Worm (Caenorhabditis elegans): Measurements from ENCODE around the gene cank-26.

DNA sequence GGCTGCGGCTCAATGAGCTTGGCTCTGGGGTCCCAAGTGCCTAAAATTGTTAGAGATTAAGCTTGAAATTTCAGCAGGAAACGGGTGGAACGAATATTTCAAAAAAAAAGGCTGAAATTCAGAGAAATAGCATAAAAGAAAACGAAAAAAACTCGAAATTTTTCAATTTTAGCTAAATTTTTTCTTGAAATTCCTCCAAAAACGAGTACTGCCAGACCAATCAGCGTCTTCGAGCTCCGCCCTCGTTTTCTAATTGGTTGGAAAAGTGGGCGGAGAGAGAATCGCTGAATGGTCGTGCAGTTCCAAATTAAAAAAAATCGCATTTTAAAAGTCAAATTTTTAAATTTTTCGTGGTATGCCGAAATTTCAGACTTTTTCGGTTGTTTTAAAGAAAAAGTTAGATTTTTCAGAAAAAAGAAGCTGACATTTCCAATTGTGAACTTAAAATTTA lies 46.9 kb downstream of the cank-26 start, which contains the start of gene plpp-1.1:
- TF ChIP-seq snpc-4 (tag; optimal IDR thresholded peaks at IDR 0.05) (no peak), lsy-2 (tag; optimal IDR thresholded peaks at IDR 0.05) (no peak), jun-1 (tag; optimal IDR thresholded peaks at IDR 0.05) (no peak), tlp-1 (tag; optimal IDR thresholded peaks at IDR 0.05) (no peak), ztf-11 (tag; optimal IDR thresholded peaks at IDR 0.05) (no peak)
